Worm (Caenorhabditis elegans) whole organism, L4/young adult: ENCODE data around the gene C48D1.5.

Experiments used
- W03F9.2 ChIP-seq: fragments of 150-350 bp; optimal IDR thresholded peaks from 2 replicates; lab custom pipeline; 2014; ENCODE audit warnings: missing biosample characterization, missing genetic modification characterization
- dao-5 ChIP-seq: sonication (generic microtip); optimal IDR thresholded peaks from 2 replicates; lab custom pipeline; 2016; ENCODE audit warnings: missing genotype, missing genetic modification characterization, moderate library complexity, missing compliant biosample characterization
- him-1 ChIP-seq: sonication (generic microtip); optimal IDR thresholded peaks from 2 replicates; lab custom pipeline; 2016; ENCODE audit warnings: missing genotype, missing genetic modification reagents, missing genetic modification characterization, missing compliant biosample characterization

ce11 chrIV:13193239-13193638, 28.5 kb upstream of the C48D1.5 start, which contains the start of gene F58D2.5:
- no peak for TF ChIP-seq him-1
- no peak for TF ChIP-seq dao-5
- TF ChIP-seq W03F9.2 (tag; lab: Kevin White, UChicago): no peak
